Fruit fly (Drosophila melanogaster): ENCODE data around the gene CG10793.

CG10793 gene

dm6 chrX:3316302-3316701, at the start of gene CG10793:
Gene CG10793, minus strand, starts transcription at chrX:3316402.
- TF ChIP-seq D1 (tag; optimal IDR thresholded peaks at IDR 0.05) (no peak), CG4496 (GFP tag; IDR thresholded peaks at IDR 0.05) (no peak)

dm6 chrX:3365586-3365985, 49.4 kb upstream of the CG10793 start:
- no peak for TF ChIP-seq EcR (GFP tag; optimal IDR thresholded peaks at IDR 0.05)
- no peak for TF ChIP-seq Pif1B (GFP tag; optimal IDR thresholded peaks at IDR 0.05)
- TF ChIP-seq CG15710 (tag; optimal IDR thresholded peaks at IDR 0.05): no peak
- no peak for TF ChIP-seq CG32121 (GFP tag; IDR thresholded peaks at IDR 0.05)

- TF ChIP-seq EcR (GFP tag; optimal IDR thresholded peaks at IDR 0.05): no peak
- no peak for TF ChIP-seq Pif1A (GFP tag; optimal IDR thresholded peaks at IDR 0.05)
- TF ChIP-seq CG4496 (GFP tag; IDR thresholded peaks at IDR 0.05): 0 out of 3 replicates have a peak, but pooled peaks have one; percentile 27
- TF ChIP-seq Snoo (tag; optimal IDR thresholded peaks at IDR 0.05): no peak
- no peak for TF ChIP-seq CG32121 (GFP tag; IDR thresholded peaks at IDR 0.05)
Observed at dm6 chrX:3363676-3364075, 47.5 kb upstream of the CG10793 start.

- TF ChIP-seq Snoo (tag; optimal IDR thresholded peaks at IDR 0.05) (no peak), EcR (GFP tag; optimal IDR thresholded peaks at IDR 0.05) (no peak), CG12605 (GFP tag; IDR thresholded peaks at IDR 0.05) (no peak), CG10348 (GFP tag; IDR thresholded peaks at IDR 0.05) (no peak), CG34367 (tag; optimal IDR thresholded peaks at IDR 0.05) (no peak), fd96Ca (GFP tag; IDR thresholded peaks at IDR 0.05) (no peak), CG32121 (GFP tag; IDR thresholded peaks at IDR 0.05) (no peak), CG9948 (tag; optimal IDR thresholded peaks at IDR 0.05) (no peak), gl (tag; optimal IDR thresholded peaks at IDR 0.05) (no peak), rn (GFP tag; IDR thresholded peaks at IDR 0.05) (no peak), D1 (tag; optimal IDR thresholded peaks at IDR 0.05) (no peak), Ets98B (GFP tag; IDR thresholded peaks at IDR 0.05) (no peak), CG8301 (tag; optimal IDR thresholded peaks at IDR 0.05) (no peak), CG4496 (GFP tag; IDR thresholded peaks at IDR 0.05) (no peak), Pif1B (GFP tag; optimal IDR thresholded peaks at IDR 0.05) (no peak), CG14655 (GFP tag; optimal IDR thresholded peaks at IDR 0.05) (no peak), CG17806 (tag; optimal IDR thresholded peaks at IDR 0.05) (no peak), CG8159 (tag; optimal IDR thresholded peaks at IDR 0.05) (no peak), CG15710 (tag; optimal IDR thresholded peaks at IDR 0.05) (no peak)
Observed at dm6 chrX:3362436-3362835, 46.2 kb upstream of the CG10793 start.

- TF ChIP-seq CG32121 (GFP tag; IDR thresholded peaks at IDR 0.05) (no peak), CG9948 (tag; optimal IDR thresholded peaks at IDR 0.05) (no peak), CG34367 (tag; optimal IDR thresholded peaks at IDR 0.05) (no peak), CG17806 (tag; optimal IDR thresholded peaks at IDR 0.05) (no peak), Pif1B (GFP tag; optimal IDR thresholded peaks at IDR 0.05) (no peak), fd96Ca (GFP tag; IDR thresholded peaks at IDR 0.05) (no peak), CG8301 (tag; optimal IDR thresholded peaks at IDR 0.05) (no peak), CG13204 (GFP tag; optimal IDR thresholded peaks at IDR 0.05) (no peak), Snoo (tag; optimal IDR thresholded peaks at IDR 0.05) (no peak), CG4496 (GFP tag; IDR thresholded peaks at IDR 0.05) (no peak), D1 (tag; optimal IDR thresholded peaks at IDR 0.05) (no peak), CG12605 (GFP tag; IDR thresholded peaks at IDR 0.05) (no peak), CG10348 (GFP tag; IDR thresholded peaks at IDR 0.05) (no peak), CG14655 (GFP tag; optimal IDR thresholded peaks at IDR 0.05) (no peak), CG15710 (tag; optimal IDR thresholded peaks at IDR 0.05) (no peak), EcR (GFP tag; optimal IDR thresholded peaks at IDR 0.05) (no peak), gl (tag; optimal IDR thresholded peaks at IDR 0.05) (no peak), Ets98B (GFP tag; IDR thresholded peaks at IDR 0.05) (no peak)
Observed at dm6 chrX:3361675-3362074, 45.5 kb upstream of the CG10793 start.

- TF ChIP-seq fd96Ca (GFP tag; IDR thresholded peaks at IDR 0.05) (no peak), Pif1B (GFP tag; optimal IDR thresholded peaks at IDR 0.05) (no peak), CG32121 (GFP tag; IDR thresholded peaks at IDR 0.05) (0 out of 2 replicates have a peak, but pooled peaks have one; percentile 16), D1 (tag; optimal IDR thresholded peaks at IDR 0.05) (no peak), Pif1A (GFP tag; optimal IDR thresholded peaks at IDR 0.05) (no peak), CG17806 (tag; optimal IDR thresholded peaks at IDR 0.05) (no peak), CG12605 (GFP tag; IDR thresholded peaks at IDR 0.05) (no peak), CG14655 (GFP tag; optimal IDR thresholded peaks at IDR 0.05) (peak; percentile 7), CG13204 (GFP tag; optimal IDR thresholded peaks at IDR 0.05) (no peak), CG4496 (GFP tag; IDR thresholded peaks at IDR 0.05) (peak; percentile 30; the same call in 1 of the 3 replicates), gl (tag; optimal IDR thresholded peaks at IDR 0.05) (no peak), CG8301 (tag; optimal IDR thresholded peaks at IDR 0.05) (no peak), CG10348 (GFP tag; IDR thresholded peaks at IDR 0.05) (no peak), EcR (GFP tag; optimal IDR thresholded peaks at IDR 0.05) (no peak), Snoo (tag; optimal IDR thresholded peaks at IDR 0.05) (no peak), CG34367 (tag; optimal IDR thresholded peaks at IDR 0.05) (no peak)
Observed at dm6 chrX:3360437-3361075, 44.4 kb upstream of the CG10793 start.

- TF ChIP-seq CG32121 (GFP tag; IDR thresholded peaks at IDR 0.05): no peak
Observed at dm6 chrX:3358875-3359274, 42.7 kb upstream of the CG10793 start.

All from whole organism, pupa.